Fruit fly (Drosophila melanogaster): ENCODE measurements around the gene CG11593.

dm6 chr3L:4040247-4040925 is at the start of gene CG11593, which contains the start of gene Rcd5:
- TF ChIP-seq CG8478 (optimal IDR thresholded peaks at IDR 0.05) (no peak), CTCF (optimal IDR thresholded peaks at IDR 0.05) (no peak)
